Fruit fly (Drosophila melanogaster) whole organism, wandering third instar larva: Measurements from ENCODE around the gene SCCRO4.

Source experiments
- Abd-B ChIP-seq: fragments of >200 bp; optimal IDR thresholded peaks from 2 replicates; lab custom pipeline; 2017; ENCODE audit warnings: missing biosample characterization, missing genetic modification characterization
- CG32264 ChIP-seq: fragments of 200-800 bp; sonication (Bioruptor generic); optimal IDR thresholded peaks from 2 replicates; lab custom pipeline; 2016; ENCODE audit warnings: missing biosample characterization, missing genetic modification characterization
- CG9705 ChIP-seq: fragments of 200-800 bp; sonication (Bioruptor generic); optimal IDR thresholded peaks from 2 replicates; lab custom pipeline; 2018; ENCODE audit warnings: missing biosample characterization, mild to moderate bottlenecking, missing genetic modification characterization
- CrebA ChIP-seq: fragments of 200-800 bp; sonication (Bioruptor generic); optimal IDR thresholded peaks from 2 replicates; lab custom pipeline; 2016; ENCODE audit warnings: missing biosample characterization, mild to moderate bottlenecking, missing genetic modification characterization, borderline replicate concordance
- Dfd ChIP-seq: fragments of >200 bp; optimal IDR thresholded peaks from 2 replicates; lab custom pipeline; 2017; ENCODE audit warnings: missing biosample characterization, missing genetic modification characterization
- Dif ChIP-seq: fragments of 200-275, 200-300 bp; sonication (Bioruptor generic); optimal IDR thresholded peaks from 2 replicates; lab custom pipeline; 2018; ENCODE audit warnings: missing biosample characterization, missing genetic modification characterization; ENCODE audit not compliant: partially characterized antibody
- GATAd ChIP-seq: sonication (Bioruptor generic); optimal IDR thresholded peaks from 2 replicates; lab custom pipeline; 2016; ENCODE audit warnings: missing biosample characterization, missing genetic modification characterization
- HLH106 ChIP-seq: fragments of 200-800 bp; optimal IDR thresholded peaks from 3 replicates; lab custom pipeline; 2019; ENCODE audit warnings: missing biosample characterization, mild to moderate bottlenecking, missing genetic modification characterization, moderate library complexity
- Hnf4 ChIP-seq: fragments of 200-800 bp; sonication (Bioruptor generic); optimal IDR thresholded peaks from 2 replicates; lab custom pipeline; 2016; ENCODE audit warnings: missing biosample characterization, mild to moderate bottlenecking, missing genetic modification characterization
- Hr78 ChIP-seq: fragments of >200 bp; optimal IDR thresholded peaks from 2 replicates; lab custom pipeline; 2017; ENCODE audit warnings: missing biosample characterization, missing genetic modification characterization
- Hr83 ChIP-seq: fragments of 200-300 bp; sonication (Bioruptor generic); optimal IDR thresholded peaks from 2 replicates; lab custom pipeline; 2016; ENCODE audit warnings: missing biosample characterization, mild to moderate bottlenecking, missing genetic modification characterization, moderate library complexity; ENCODE audit not compliant: poor library complexity, severe bottlenecking
- Jra ChIP-seq: sonication (Bioruptor generic); optimal IDR thresholded peaks from 2 replicates; lab custom pipeline; 2016; ENCODE audit warnings: missing biosample characterization, missing genetic modification characterization
- Mio ChIP-seq: sonication (Bioruptor generic); optimal IDR thresholded peaks from 2 replicates; lab custom pipeline; 2016; ENCODE audit warnings: missing biosample characterization, missing genetic modification characterization
- Myc ChIP-seq: fragments of >200 bp; optimal IDR thresholded peaks from 2 replicates; lab custom pipeline; 2017
- N ChIP-seq: fragments of >200 bp; optimal IDR thresholded peaks from 2 replicates; lab custom pipeline; 2018; ENCODE audit warnings: missing biosample characterization, missing external identifiers, missing genetic modification characterization
- OdsH ChIP-seq: fragments of 200-800 bp; sonication (Bioruptor generic); optimal IDR thresholded peaks from 2 replicates; lab custom pipeline; 2016; ENCODE audit warnings: missing biosample characterization, mild to moderate bottlenecking, missing genetic modification characterization
- Rel ChIP-seq, 2 experiments: fragments of 200-800 bp; sonication (Bioruptor generic) in 1 of 2; optimal IDR thresholded peaks; 2 replicates in 1 of 2; 3 replicates in 1 of 2; lab custom pipeline; 2016 to 2019; ENCODE audit warnings: mild to moderate bottlenecking in 2 of 2, missing biosample characterization in 2 of 2, missing genetic modification characterization in 2 of 2, moderate library complexity in 1 of 2
- Vsx2 ChIP-seq: fragments of 200-300, 225-300 bp; sonication (Bioruptor generic); optimal IDR thresholded peaks from 2 replicates; lab custom pipeline; 2018; ENCODE audit warnings: missing biosample characterization, missing genetic modification characterization; ENCODE audit not compliant: partially characterized antibody
- br ChIP-seq: fragments of 200-800 bp; sonication (Bioruptor generic); optimal IDR thresholded peaks from 2 replicates; lab custom pipeline; 2016; ENCODE audit warnings: missing biosample characterization, missing genetic modification characterization
- brk ChIP-seq: fragments of 200-800 bp; sonication (Bioruptor generic); optimal IDR thresholded peaks from 2 replicates; lab custom pipeline; 2016; ENCODE audit warnings: missing biosample characterization, mild to moderate bottlenecking, missing genetic modification characterization
- dl ChIP-seq, 2 experiments: fragments of 175-275, 200-275 bp in 1 of 2; fragments of 200-275 bp in 1 of 2; sonication (Bioruptor generic); optimal IDR thresholded peaks; lab custom pipeline; 2018; ENCODE audit warnings: mild to moderate bottlenecking in 2 of 2, missing biosample characterization in 2 of 2, missing genetic modification characterization in 2 of 2, moderate library complexity in 2 of 2; ENCODE audit not compliant: partially characterized antibody in 2 of 2, insufficient read depth in 1 of 2
- dmrt93B ChIP-seq: fragments of 200-800 bp; sonication (Bioruptor generic); optimal IDR thresholded peaks from 2 replicates; lab custom pipeline; 2018; ENCODE audit warnings: missing biosample characterization, mild to moderate bottlenecking, missing genetic modification characterization
- dsf ChIP-seq: sonication (Bioruptor generic); optimal IDR thresholded peaks from 2 replicates; lab custom pipeline; 2016; ENCODE audit warnings: missing biosample characterization, missing genetic modification characterization, borderline replicate concordance
- ey ChIP-seq: fragments of 200-800 bp; sonication (Bioruptor generic); optimal IDR thresholded peaks from 2 replicates; lab custom pipeline; 2016; ENCODE audit warnings: missing biosample characterization, missing genetic modification characterization
- foxo ChIP-seq, 2 experiments: fragments of 200-800 bp; sonication (Bioruptor generic); optimal IDR thresholded peaks; 2 replicates in 1 of 2; 3 replicates in 1 of 2; lab custom pipeline; 2016 to 2017; ENCODE audit warnings: missing biosample characterization in 2 of 2, missing genetic modification characterization in 2 of 2
- fru ChIP-seq: fragments of 200-800 bp; sonication (Bioruptor generic); optimal IDR thresholded peaks from 3 replicates; lab custom pipeline; 2016; ENCODE audit warnings: missing biosample characterization, mild to moderate bottlenecking, missing genetic modification characterization
- h ChIP-seq: fragments of 200-800 bp; sonication (Bioruptor generic); optimal IDR thresholded peaks from 3 replicates; lab custom pipeline; 2016; ENCODE audit warnings: missing biosample characterization, mild to moderate bottlenecking, missing genetic modification characterization
- jim ChIP-seq: fragments of 175-275, 200-325 bp; sonication (Bioruptor generic); optimal IDR thresholded peaks from 2 replicates; lab custom pipeline; 2016; ENCODE audit warnings: missing biosample characterization, mild to moderate bottlenecking, missing genetic modification characterization
- lola ChIP-seq: fragments of >200 bp; optimal IDR thresholded peaks from 2 replicates; lab custom pipeline; 2017; ENCODE audit warnings: missing biosample characterization, missing genetic modification characterization
- pan ChIP-seq: fragments of >200 bp; optimal IDR thresholded peaks from 2 replicates; lab custom pipeline; 2017
- psq ChIP-seq: fragments of 200-800 bp; sonication (Bioruptor generic); optimal IDR thresholded peaks from 3 replicates; lab custom pipeline; 2017; ENCODE audit warnings: missing biosample characterization, mild to moderate bottlenecking, missing genetic modification characterization, moderate library complexity
- rgr ChIP-seq: fragments of 200-800 bp; sonication (Bioruptor generic); optimal IDR thresholded peaks from 3 replicates; lab custom pipeline; 2016; ENCODE audit warnings: missing biosample characterization, mild to moderate bottlenecking, missing genetic modification characterization
- sage ChIP-seq: fragments of 200-800 bp; sonication (Bioruptor generic); optimal IDR thresholded peaks from 2 replicates; lab custom pipeline; 2016; ENCODE audit warnings: missing biosample characterization, mild to moderate bottlenecking, missing genetic modification characterization
- sv ChIP-seq: fragments of 200-800 bp; sonication (Bioruptor generic); optimal IDR thresholded peaks from 3 replicates; lab custom pipeline; 2016; ENCODE audit warnings: missing biosample characterization, missing genetic modification characterization
- tai ChIP-seq: sonication (Bioruptor generic); optimal IDR thresholded peaks from 2 replicates; lab custom pipeline; 2016; ENCODE audit warnings: missing biosample characterization, missing genetic modification characterization
- woc ChIP-seq: sonication (Bioruptor generic); optimal IDR thresholded peaks from 2 replicates; lab custom pipeline; 2016; ENCODE audit warnings: missing biosample characterization, mild to moderate bottlenecking, missing genetic modification characterization

SCCRO4 gene

DNA sequence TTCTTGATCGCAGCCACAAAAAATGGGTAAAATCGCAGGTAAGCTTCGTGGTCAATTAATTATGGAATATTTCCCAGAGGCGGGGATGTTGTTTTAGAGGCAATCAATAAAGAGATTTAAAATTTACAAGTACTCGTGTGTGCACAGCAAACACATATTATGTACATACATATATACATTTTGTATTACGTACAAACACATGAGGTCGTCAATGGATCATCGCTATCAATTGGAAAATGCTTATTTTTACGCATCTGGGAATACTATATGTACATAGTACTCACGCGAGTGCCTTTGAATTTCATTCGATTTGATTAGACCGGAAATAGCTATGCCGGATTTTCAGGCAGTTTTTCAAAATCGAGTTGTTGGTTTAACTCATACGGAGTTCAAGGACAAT lies 18.5 kb downstream of the SCCRO4 start:
- TF ChIP-seq foxo (GFP tag; optimal IDR thresholded peaks at IDR 0.05; lab: Kevin White, UChicago) (no peak), woc (GFP tag; lab: Kevin White, UChicago) (no peak), dl (GFP tag; optimal IDR thresholded peaks at IDR 0.05; lab: Kevin White, UChicago; ENCODE audit: insufficient read depth in 1 of 2, partially characterized antibody in 2 of 2) (no peak), jim (GFP tag; lab: Kevin White, UChicago) (no peak), CG32264 (GFP tag; lab: Kevin White, UChicago) (no peak), rgr (GFP tag; lab: Kevin White, UChicago) (no peak), CrebA (GFP tag; lab: Kevin White, UChicago) (no peak), fru (GFP tag; lab: Kevin White, UChicago) (no peak), Hnf4 (GFP tag; lab: Kevin White, UChicago) (no peak)

DNA sequence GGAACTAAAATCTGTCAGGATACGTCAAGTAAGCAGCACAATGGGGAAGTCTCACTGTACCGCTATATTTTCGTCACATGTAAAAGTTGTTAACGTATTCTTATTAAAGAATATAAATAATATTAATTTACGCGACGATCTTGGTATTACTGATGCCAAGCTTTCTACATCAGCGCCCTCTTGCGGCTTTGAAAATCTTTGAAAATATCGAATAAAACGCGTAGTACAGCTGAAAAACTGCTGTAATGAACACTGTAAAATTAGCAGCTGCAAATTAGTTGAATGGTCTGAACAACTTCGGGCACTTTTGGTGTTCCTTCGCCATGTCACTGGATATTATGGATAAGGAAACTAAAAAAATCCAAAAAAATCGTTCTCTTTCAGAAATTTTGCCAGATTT lies 20.8 kb downstream of the SCCRO4 start:
- TF ChIP-seq N (GFP tag; lab: Kevin White, UChicago) (no peak), Hnf4 (GFP tag; lab: Kevin White, UChicago) (no peak), fru (GFP tag; lab: Kevin White, UChicago) (no peak), CrebA (GFP tag; lab: Kevin White, UChicago) (no peak), tai (no peak), Jra (GFP tag; lab: Kevin White, UChicago) (no peak), Abd-B (GFP tag; lab: Kevin White, UChicago) (no peak), CG9705 (GFP tag; lab: Kevin White, UChicago) (no peak), HLH106 (tag; lab: Kevin White, UChicago) (no peak), ey (no peak), GATAd (GFP tag; lab: Kevin White, UChicago) (no peak)

DNA sequence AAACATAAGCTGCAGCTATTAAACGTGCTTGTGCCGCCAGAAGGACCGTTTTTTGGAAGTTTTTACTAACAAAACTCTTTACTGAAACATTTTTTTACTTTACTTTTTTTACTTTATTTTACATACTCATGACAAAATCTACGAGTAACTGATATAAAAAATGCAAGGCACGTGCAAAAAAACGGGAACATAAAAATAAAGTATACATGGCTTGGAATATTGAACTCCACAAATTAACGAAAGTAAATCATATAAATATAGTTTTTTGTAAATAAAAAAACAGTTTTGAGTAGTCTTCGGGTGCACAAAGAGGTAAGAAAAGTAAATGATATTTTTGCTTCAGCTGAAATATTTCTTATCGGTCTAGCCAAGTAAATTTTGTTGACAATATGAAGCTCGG lies 21.4 kb downstream of the SCCRO4 start, which contains the start of gene Spn77Bb:
Gene Spn77Bb (plus strand): TSS at position 301 of the 400 bp plus-strand sequence.
- no peak for TF ChIP-seq dmrt93B (GFP tag; lab: Kevin White, UChicago)
- TF ChIP-seq br (GFP tag; lab: Kevin White, UChicago): no peak
- TF ChIP-seq tai: no peak
- TF ChIP-seq rgr (GFP tag; lab: Kevin White, UChicago): no peak
- no peak for TF ChIP-seq Dif
- no peak for TF ChIP-seq fru (GFP tag; lab: Kevin White, UChicago)
- TF ChIP-seq foxo (GFP tag; optimal IDR thresholded peaks at IDR 0.05; lab: Kevin White, UChicago): no peak
- TF ChIP-seq Dfd (GFP tag; lab: Kevin White, UChicago): no peak
- TF ChIP-seq CG32264 (GFP tag; lab: Kevin White, UChicago): no peak
- no peak for TF ChIP-seq brk (GFP tag; lab: Kevin White, UChicago)
- TF ChIP-seq h: no peak
- no peak for TF ChIP-seq N (GFP tag; lab: Kevin White, UChicago)
- TF ChIP-seq pan (lab: Kevin White, UChicago): no peak
- no peak for TF ChIP-seq CrebA (GFP tag; lab: Kevin White, UChicago)
- TF ChIP-seq GATAd (GFP tag; lab: Kevin White, UChicago): no peak
- no peak for TF ChIP-seq Rel (GFP tag; optimal IDR thresholded peaks at IDR 0.05; lab: Kevin White, UChicago)
- TF ChIP-seq Rel (tag; optimal IDR thresholded peaks at IDR 0.05; lab: Kevin White, UChicago): no peak
- TF ChIP-seq Hr78: no peak
- no peak for TF ChIP-seq sage (GFP tag; lab: Kevin White, UChicago)

DNA sequence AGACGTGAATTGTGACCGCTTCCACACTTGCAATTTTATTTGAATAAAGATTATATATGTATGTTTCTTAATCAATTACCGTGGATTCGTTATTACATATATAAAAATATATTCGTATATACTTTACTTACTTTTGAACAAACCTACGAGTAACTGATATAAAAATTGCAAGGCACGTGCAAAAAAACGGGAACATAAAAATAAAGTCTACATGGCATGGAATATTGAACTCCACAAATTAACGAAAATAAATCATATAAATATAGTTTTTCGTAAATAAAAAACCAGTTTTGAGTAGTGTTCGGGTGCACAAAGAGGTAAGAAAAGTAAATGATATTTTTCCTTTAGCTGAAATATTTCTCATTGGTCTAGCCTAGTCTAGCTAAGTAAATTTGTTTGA lies 43.1 kb downstream of the SCCRO4 start, which contains the start of gene Spn77Bc:
Gene Spn77Bc (plus strand): TSS at position 301 of the 400 bp plus-strand sequence.
- TF ChIP-seq dmrt93B (GFP tag; lab: Kevin White, UChicago): no peak
- TF ChIP-seq Hnf4 (GFP tag; lab: Kevin White, UChicago): no peak
- no peak for TF ChIP-seq Mio (GFP tag; lab: Kevin White, UChicago)
- TF ChIP-seq Abd-B (GFP tag; lab: Kevin White, UChicago): no peak
- TF ChIP-seq h: no peak

DNA sequence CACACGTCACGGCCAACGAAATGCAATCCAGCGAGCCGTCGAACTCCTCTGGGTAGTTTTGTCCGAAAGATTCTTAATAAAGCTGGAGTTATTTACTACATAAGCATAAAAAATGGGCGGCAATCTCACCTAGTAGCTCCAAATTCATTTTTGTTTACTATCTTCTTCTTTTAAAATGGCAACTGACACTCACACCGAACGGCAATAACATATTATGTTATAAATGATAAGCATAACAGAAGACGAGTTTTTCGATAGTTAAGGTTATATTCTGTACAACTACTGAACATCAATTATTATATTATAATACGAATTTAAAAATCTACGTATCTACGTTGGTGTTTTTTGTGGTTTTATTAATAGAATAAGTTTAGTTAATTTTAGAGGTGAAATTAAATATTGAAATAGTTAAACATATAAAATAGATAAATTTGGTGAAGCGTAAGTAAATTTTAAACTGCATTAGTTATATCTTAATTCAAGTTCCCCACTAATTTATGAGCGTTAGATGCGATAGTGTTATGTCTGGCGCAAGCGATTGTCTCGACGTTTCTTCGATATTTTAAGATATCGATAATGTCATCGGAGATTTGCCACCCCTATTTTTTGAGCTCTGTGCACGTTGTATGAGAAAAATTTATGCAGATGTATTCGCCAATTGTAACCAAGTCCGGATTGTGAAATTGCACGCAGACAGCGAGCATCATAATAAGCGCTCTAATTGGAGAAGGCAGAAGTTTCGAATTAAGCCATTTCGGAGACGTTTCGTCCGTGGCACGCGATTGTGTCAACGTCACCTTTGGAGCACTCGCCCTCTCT lies 48.8 kb downstream of the SCCRO4 start, which contains the start of the genes Rbbp5 and eRF1:
Gene Rbbp5 (minus strand): TSS at position 181 of the 819 bp plus-strand sequence.
Gene eRF1 (plus strand): TSS at position 594 of the 819 bp plus-strand sequence.
- TF ChIP-seq OdsH (GFP tag; lab: Kevin White, UChicago) (peak; percentile 72), HLH106 (tag; lab: Kevin White, UChicago) (peak; percentile 81), lola (GFP tag; lab: Kevin White, UChicago) (no peak), Mio (GFP tag; lab: Kevin White, UChicago) (no peak), Abd-B (GFP tag; lab: Kevin White, UChicago) (no peak), Myc (lab: Kevin White, UChicago) (peak; percentile 4), fru (GFP tag; lab: Kevin White, UChicago) (peak; percentile 71), tai (peak; percentile 84), brk (GFP tag; lab: Kevin White, UChicago) (peak; percentile 83), dsf (GFP tag; lab: Kevin White, UChicago) (peak; percentile 48), Hr83 (GFP tag; lab: Kevin White, UChicago) (peak; percentile 70), psq (GFP tag; lab: Kevin White, UChicago) (peak; percentile 74), rgr (GFP tag; lab: Kevin White, UChicago) (peak; percentile 71), Vsx2 (no peak), sv (GFP tag; lab: Kevin White, UChicago) (peak; percentile 83), Dif (no peak), dmrt93B (GFP tag; lab: Kevin White, UChicago) (no peak), Dfd (GFP tag; lab: Kevin White, UChicago) (no peak), Hr78 (no peak), Jra (GFP tag; lab: Kevin White, UChicago) (peak; percentile 82), Rel (GFP tag; optimal IDR thresholded peaks at IDR 0.05; lab: Kevin White, UChicago) (no peak), Rel (tag; optimal IDR thresholded peaks at IDR 0.05; lab: Kevin White, UChicago) (no peak)
